Fruit fly (Drosophila melanogaster): ENCODE results near the gene CG13287.

The CG13287 gene

dm6 chr3L:5881310-5882208 lies 545 bp upstream of the CG13287 start (continued):
- TF ChIP-seq BtbVII (GFP tag; optimal IDR thresholded peaks at IDR 0.05) (no peak), fd3F (GFP tag; optimal IDR thresholded peaks at IDR 0.05) (peak; percentile 29), chm (GFP tag; IDR thresholded peaks at IDR 0.05) (peak; percentile 53; the same call in 1 of the 2 replicates), ranshi (GFP tag; IDR thresholded peaks at IDR 0.05) (no peak), bcd (GFP tag; optimal IDR thresholded peaks at IDR 0.05) (peak; percentile 16), Hand (GFP tag; optimal IDR thresholded peaks at IDR 0.05) (peak; percentile 53), CG1529 (GFP tag; optimal IDR thresholded peaks at IDR 0.05) (peak; percentile 49), tx (GFP tag; optimal IDR thresholded peaks at IDR 0.05) (peak; percentile 3), pho (GFP tag; optimal IDR thresholded peaks at IDR 0.05) (peak; percentile 58), Hr51 (GFP tag; optimal IDR thresholded peaks at IDR 0.05) (peak; percentile 32 to 70), CG10274 (GFP tag; optimal IDR thresholded peaks at IDR 0.05) (no peak), row (GFP tag; IDR thresholded peaks at IDR 0.05) (peak; percentile 78), Med (GFP tag) (no peak), sens (GFP tag) (peak; percentile 97), jing (GFP tag; optimal IDR thresholded peaks at IDR 0.05) (no peak), chn (GFP tag; optimal IDR thresholded peaks at IDR 0.05) (peak; percentile 51), Sox102F (GFP tag; optimal IDR thresholded peaks at IDR 0.05) (peak; percentile 49), E2f2 (GFP tag; IDR thresholded peaks at IDR 0.05) (peak; percentile 53; the same call in 1 of the 2 replicates), Scr (GFP tag; IDR thresholded peaks at IDR 0.05; ENCODE audit: partially characterized antibody) (no peak), CG15601 (tag; optimal IDR thresholded peaks at IDR 0.05) (peak; percentile 48), CG31224 (GFP tag; IDR thresholded peaks at IDR 0.05) (no peak), CG13775 (GFP tag; optimal IDR thresholded peaks at IDR 0.05) (peak; percentile 69), CG3838 (GFP tag; optimal IDR thresholded peaks at IDR 0.05) (no peak), CG12659 (GFP tag; optimal IDR thresholded peaks at IDR 0.05) (peak; percentile 68), CG6791 (GFP tag; IDR thresholded peaks at IDR 0.05; ENCODE audit: partially characterized antibody) (no peak), CG15514 (GFP tag; optimal IDR thresholded peaks at IDR 0.05) (no peak), Eip74EF (GFP tag; optimal IDR thresholded peaks at IDR 0.05) (no peak), gsb (GFP tag; IDR thresholded peaks at IDR 0.05) (no peak), wdn (GFP tag; IDR thresholded peaks at IDR 0.05) (0 out of 2 replicates have a peak, but pooled peaks have one; percentile 4), CG12744 (GFP tag; optimal IDR thresholded peaks at IDR 0.05) (peak; percentile 38), CG11093 (GFP tag; IDR thresholded peaks at IDR 0.05) (no peak), gt (GFP tag; IDR thresholded peaks at IDR 0.05) (no peak), CG11456 (GFP tag; IDR thresholded peaks at IDR 0.05) (no peak), twi (tag; optimal IDR thresholded peaks at IDR 0.05) (peak; percentile 29), phol (tag; optimal IDR thresholded peaks at IDR 0.05) (peak; percentile 14), sens-2 (GFP tag; IDR thresholded peaks at IDR 0.05) (no peak), Hr3 (GFP tag; optimal IDR thresholded peaks at IDR 0.05) (peak; percentile 65), sima (GFP tag; optimal IDR thresholded peaks at IDR 0.05) (peak; percentile 30), CG33557 (GFP tag; optimal IDR thresholded peaks at IDR 0.05) (peak; percentile 33), peb (GFP tag; IDR thresholded peaks at IDR 0.05) (no peak), CG12104 (GFP tag; optimal IDR thresholded peaks at IDR 0.05) (peak; percentile 43), oc (tag; optimal IDR thresholded peaks at IDR 0.05) (peak; percentile 7), CG8089 (GFP tag; optimal IDR thresholded peaks at IDR 0.05) (peak; percentile 7), CG4707 (GFP tag; optimal IDR thresholded peaks at IDR 0.05) (peak; percentile 91), Abd-B (GFP tag; optimal IDR thresholded peaks at IDR 0.05) (peak; percentile 49), Ptx1 (GFP tag; IDR thresholded peaks at IDR 0.05) (no peak), CG12219 (GFP tag; optimal IDR thresholded peaks at IDR 0.05) (peak; percentile 46), crol (GFP tag; IDR thresholded peaks at IDR 0.05) (no peak), trh (GFP tag; optimal IDR thresholded peaks at IDR 0.05) (peak; percentile 7)

Data from whole organism, embryonic.